Fruit fly (Drosophila melanogaster) whole organism, embryonic: Measurements from ENCODE around the gene CheA75a.

Source experiments
- Atf-2 ChIP-seq: fragments of 200-800 bp; sonication (Bioruptor generic); optimal IDR thresholded peaks from 2 replicates; lab custom pipeline; 2016; ENCODE audit warnings: missing biosample characterization, missing genetic modification characterization
- Blimp-1 ChIP-seq: fragments of 200-800 bp; sonication (Bioruptor generic); optimal IDR thresholded peaks from 3 replicates; lab custom pipeline; 2018; ENCODE audit warnings: missing biosample characterization, missing genetic modification characterization, mild to moderate bottlenecking, moderate library complexity, missing genetic modification reagents
- CG11398 ChIP-seq: fragments of 200-800 bp; sonication (Bioruptor generic); optimal IDR thresholded peaks from 2 replicates; lab custom pipeline; 2016; ENCODE audit warnings: missing biosample characterization, missing genetic modification characterization
- CG11504 ChIP-seq: fragments of 200-800 bp; sonication (Bioruptor generic); optimal IDR thresholded peaks from 3 replicates; lab custom pipeline; 2019; ENCODE audit warnings: missing biosample characterization, mild to moderate bottlenecking, missing genetic modification characterization, moderate library complexity
- CG1233 ChIP-seq: fragments of 200-800 bp; sonication (Bioruptor generic); optimal IDR thresholded peaks from 4 replicates; lab custom pipeline; 2018; ENCODE audit warnings: missing biosample characterization, mild to moderate bottlenecking, missing genetic modification characterization
- CG12942 ChIP-seq: fragments of 200-800 bp; sonication (Bioruptor generic); optimal IDR thresholded peaks from 3 replicates; lab custom pipeline; 2016; ENCODE audit warnings: missing biosample characterization, missing genetic modification characterization
- CG13123 ChIP-seq: fragments of 200-800 bp; sonication (Bioruptor generic); optimal IDR thresholded peaks from 2 replicates; lab custom pipeline; 2016; ENCODE audit warnings: missing biosample characterization, missing genetic modification characterization
- CG14014 ChIP-seq: fragments of 200-800 bp; sonication (Bioruptor generic); IDR thresholded peaks from 2 replicates; pipeline ENCODE4 v1.3.6; 2022; ENCODE audit warnings: missing biosample characterization, missing genetic modification characterization
- CG1602 ChIP-seq: fragments of 200-800 bp; sonication (Bioruptor generic); optimal IDR thresholded peaks from 3 replicates; lab custom pipeline; 2016; ENCODE audit warnings: missing biosample characterization, missing genetic modification characterization
- CG16815 ChIP-seq: fragments of 200-800 bp; sonication (Bioruptor generic); optimal IDR thresholded peaks from 3 replicates; lab custom pipeline; 2017; ENCODE audit warnings: missing biosample characterization, mild to moderate bottlenecking, missing genetic modification characterization
- CG17385 ChIP-seq: fragments of 200-800 bp; sonication (Bioruptor generic); optimal IDR thresholded peaks from 3 replicates; lab custom pipeline; 2018; ENCODE audit warnings: missing biosample characterization, mild to moderate bottlenecking, missing genetic modification characterization
- CG18011 ChIP-seq: fragments of 200-800 bp; sonication (Bioruptor generic); optimal IDR thresholded peaks from 2 replicates; lab custom pipeline; 2017; ENCODE audit warnings: missing biosample characterization, missing genetic modification characterization, mild to moderate bottlenecking, moderate library complexity, missing genotype
- CG18764 ChIP-seq: fragments of 200-800 bp; sonication (Bioruptor generic); optimal IDR thresholded peaks from 3 replicates; lab custom pipeline; 2016; ENCODE audit warnings: missing biosample characterization, missing genetic modification characterization
- CG3163 ChIP-seq: fragments of 200-800 bp; sonication (Bioruptor generic); optimal IDR thresholded peaks from 3 replicates; lab custom pipeline; 2016; ENCODE audit warnings: missing biosample characterization, missing genetic modification characterization
- CG4730 ChIP-seq: fragments of 200-800 bp; sonication (Bioruptor generic); IDR thresholded peaks from 2 replicates; pipeline ENCODE4 v1.3.6; 2022; ENCODE audit warnings: missing biosample characterization, missing genetic modification characterization
- CG4820 ChIP-seq: fragments of 200-800 bp; sonication (Bioruptor generic); optimal IDR thresholded peaks from 3 replicates; lab custom pipeline; 2016; ENCODE audit warnings: missing biosample characterization, missing genetic modification characterization
- CG5180 ChIP-seq: fragments of 200-800 bp; sonication (Bioruptor generic); optimal IDR thresholded peaks from 3 replicates; lab custom pipeline; 2017; ENCODE audit warnings: missing biosample characterization, missing genetic modification characterization, mild to moderate bottlenecking, moderate library complexity, missing genetic modification reagents
- CG5245 ChIP-seq: fragments of 200-800 bp; sonication (Bioruptor generic); optimal IDR thresholded peaks from 3 replicates; lab custom pipeline; 2016; ENCODE audit warnings: missing biosample characterization, missing genetic modification characterization
- CG7556 ChIP-seq: fragments of 200-800 bp; sonication (Bioruptor generic); optimal IDR thresholded peaks from 2 replicates; lab custom pipeline; 2017; ENCODE audit warnings: missing biosample characterization, mild to moderate bottlenecking, missing genetic modification characterization
- CG7745 ChIP-seq: fragments of 200-800 bp; sonication (Bioruptor generic); optimal IDR thresholded peaks from 2 replicates; lab custom pipeline; 2018; ENCODE audit warnings: missing biosample characterization, mild to moderate bottlenecking, missing genetic modification characterization, moderate library complexity
- CG7839 ChIP-seq: fragments of 200-800 bp; sonication (Bioruptor generic); optimal IDR thresholded peaks from 3 replicates; lab custom pipeline; 2018; ENCODE audit warnings: missing biosample characterization, mild to moderate bottlenecking, missing genetic modification characterization, moderate library complexity
- CG9727 ChIP-seq: fragments of 200-800 bp; sonication (Bioruptor generic); optimal IDR thresholded peaks from 3 replicates; lab custom pipeline; 2017; ENCODE audit warnings: missing biosample characterization, mild to moderate bottlenecking, missing genetic modification characterization
- CG9932 ChIP-seq: fragments of 200-800 bp; sonication (Bioruptor generic); IDR thresholded peaks from 2 replicates; pipeline ENCODE4 v1.3.6; 2022; ENCODE audit warnings: missing biosample characterization, missing genetic modification characterization
- Chrac-16 ChIP-seq: fragments of 200-800 bp; sonication (Bioruptor generic); optimal IDR thresholded peaks from 3 replicates; lab custom pipeline; 2016; ENCODE audit warnings: missing biosample characterization, missing genetic modification characterization
- E2f2 ChIP-seq: fragments of 200-800 bp; sonication (Bioruptor generic); IDR thresholded peaks from 2 replicates; pipeline ENCODE4 v1.3.6; 2022; ENCODE audit warnings: missing biosample characterization, missing genetic modification characterization
- Fer3 ChIP-seq: fragments of 200-800 bp; sonication (Bioruptor generic); optimal IDR thresholded peaks from 2 replicates; lab custom pipeline; 2018; ENCODE audit warnings: missing biosample characterization, mild to moderate bottlenecking, missing genetic modification characterization, moderate library complexity
- Kr ChIP-seq: fragments of 200-800 bp; sonication (Bioruptor generic); optimal IDR thresholded peaks from 2 replicates; lab custom pipeline; 2017; ENCODE audit warnings: missing biosample characterization, mild to moderate bottlenecking, missing genetic modification characterization
- Optix ChIP-seq: fragments of 200-800 bp; sonication (Bioruptor generic); IDR thresholded peaks from 3 replicates; pipeline ENCODE4 v1.3.6; 2022; ENCODE audit warnings: missing biosample characterization, missing genetic modification characterization
- Usf ChIP-seq: fragments of 200-800 bp; sonication (Bioruptor generic); optimal IDR thresholded peaks from 2 replicates; lab custom pipeline; 2017; ENCODE audit warnings: missing genotype, missing biosample characterization, missing genetic modification characterization
- bab2 ChIP-seq: fragments of 200-800 bp; sonication (Bioruptor generic); optimal IDR thresholded peaks from 2 replicates; lab custom pipeline; 2016; ENCODE audit warnings: missing biosample characterization, missing genetic modification characterization
- bcd ChIP-seq: fragments of 200-800 bp; sonication (Bioruptor generic); optimal IDR thresholded peaks from 2 replicates; lab custom pipeline; 2017; ENCODE audit warnings: missing biosample characterization, mild to moderate bottlenecking, missing genetic modification characterization
- bsh ChIP-seq, 2 experiments: fragments of 200-800 bp; sonication (Bioruptor generic); optimal IDR thresholded peaks; 2 replicates each; lab custom pipeline; 2017 to 2018; ENCODE audit warnings: mild to moderate bottlenecking in 2 of 2, missing biosample characterization in 2 of 2, missing genetic modification characterization in 2 of 2, moderate library complexity in 1 of 2
- croc ChIP-seq: fragments of 200-800 bp; sonication (Bioruptor generic); conservative IDR thresholded peaks from 3 replicates; pipeline ENCODE4 v1.3.6; 2022; ENCODE audit warnings: missing biosample characterization, missing genetic modification characterization
- dmrt11E ChIP-seq: fragments of 200-800 bp; sonication (Bioruptor generic); optimal IDR thresholded peaks from 3 replicates; lab custom pipeline; 2018; ENCODE audit warnings: missing biosample characterization, mild to moderate bottlenecking, missing genetic modification characterization, moderate library complexity
- dmrt99B ChIP-seq: fragments of 200-800 bp; sonication (Bioruptor generic); optimal IDR thresholded peaks from 2 replicates; lab custom pipeline; 2018; ENCODE audit warnings: missing biosample characterization, mild to moderate bottlenecking, missing genetic modification characterization, moderate library complexity
- emc ChIP-seq: fragments of 200-800 bp; sonication (Bioruptor generic); optimal IDR thresholded peaks from 2 replicates; lab custom pipeline; 2016; ENCODE audit warnings: missing biosample characterization, missing genetic modification characterization
- en ChIP-seq: fragments of 200-800 bp; sonication (Bioruptor generic); optimal IDR thresholded peaks from 2 replicates; lab custom pipeline; 2016; ENCODE audit warnings: missing biosample characterization, missing genetic modification characterization
- ewg ChIP-seq: fragments of 200-800 bp; sonication (Bioruptor generic); optimal IDR thresholded peaks from 3 replicates; lab custom pipeline; 2017; ENCODE audit warnings: mild to moderate bottlenecking, missing biosample characterization, missing genetic modification reagents, missing genetic modification characterization
- fd64A ChIP-seq: fragments of 200-800 bp; sonication (Bioruptor generic); optimal IDR thresholded peaks from 3 replicates; lab custom pipeline; 2018; ENCODE audit warnings: missing biosample characterization, mild to moderate bottlenecking, missing genetic modification characterization
- fd96Cb ChIP-seq: fragments of 200-800 bp; sonication (Bioruptor generic); optimal IDR thresholded peaks from 2 replicates; lab custom pipeline; 2018; ENCODE audit warnings: missing biosample characterization, mild to moderate bottlenecking, missing genetic modification characterization, moderate library complexity
- gcm ChIP-seq: fragments of 200-800 bp; sonication (Bioruptor generic); optimal IDR thresholded peaks from 2 replicates; lab custom pipeline; 2019; ENCODE audit warnings: missing biosample characterization, mild to moderate bottlenecking, missing genetic modification characterization, moderate library complexity
- grn ChIP-seq: fragments of 200-800 bp; sonication (Bioruptor generic); optimal IDR thresholded peaks from 3 replicates; lab custom pipeline; 2017; ENCODE audit warnings: missing biosample characterization, missing genetic modification characterization
- hb ChIP-seq: fragments of 200-800 bp; sonication (Bioruptor generic); IDR thresholded peaks from 3 replicates; pipeline ENCODE4 v1.3.6; 2022; ENCODE audit warnings: missing biosample characterization, missing genetic modification characterization; ENCODE audit not compliant: partially characterized antibody
- luna ChIP-seq: fragments of 200-800 bp; sonication (Bioruptor generic); optimal IDR thresholded peaks from 2 replicates; lab custom pipeline; 2016; ENCODE audit warnings: missing biosample characterization, missing genetic modification characterization
- mirr ChIP-seq: fragments of 200-800 bp; sonication (Bioruptor generic); optimal IDR thresholded peaks from 3 replicates; lab custom pipeline; 2018; ENCODE audit warnings: missing biosample characterization, mild to moderate bottlenecking, missing genetic modification characterization
- phol ChIP-seq: fragments of 200-800 bp; sonication (Bioruptor generic); optimal IDR thresholded peaks from 3 replicates; lab custom pipeline; 2018; ENCODE audit warnings: missing biosample characterization, mild to moderate bottlenecking, missing genetic modification characterization, moderate library complexity
- prd ChIP-seq, 3 experiments: fragments of >200 bp in 2 of 3; fragments of 200-800 bp in 1 of 3; sonication (Bioruptor generic) in 1 of 3; optimal IDR thresholded peaks in 2 of 3; IDR thresholded peaks in 1 of 3; 2 replicates in 2 of 3; 3 replicates in 1 of 3; pipeline versions ENCODE4 v1.3.6 to Lab custom; 2017 to 2022; ENCODE audit warnings: missing biosample characterization in 1 of 3, missing genetic modification characterization in 1 of 3
- row ChIP-seq: fragments of 200-800 bp; sonication (Bioruptor generic); IDR thresholded peaks from 3 replicates; pipeline ENCODE4 v1.3.6; 2022; ENCODE audit warnings: missing biosample characterization, missing genetic modification characterization
- ssp ChIP-seq: fragments of 200-800 bp; sonication (Bioruptor generic); IDR thresholded peaks from 2 replicates; pipeline ENCODE4 v1.3.6; 2022; ENCODE audit warnings: missing biosample characterization, missing genetic modification characterization
- unpg ChIP-seq: fragments of 200-800 bp; sonication (Bioruptor generic); optimal IDR thresholded peaks from 3 replicates; lab custom pipeline; 2018; ENCODE audit warnings: missing biosample characterization, mild to moderate bottlenecking, missing genetic modification characterization, moderate library complexity

CheA75a gene

dm6 chr3L:18203949-18204348 lies 47.9 kb upstream of the CheA75a start (continued):
- peak; percentile 76 for TF ChIP-seq fd96Cb
- no peak for TF ChIP-seq Atf-2 (GFP tag; lab: Kevin White, UChicago)
- peak; percentile 72 for TF ChIP-seq CG11504 (tag; lab: Kevin White, UChicago)
- no peak for TF ChIP-seq prd (optimal IDR thresholded peaks at IDR 0.05; lab: Kevin White, UChicago)
- TF ChIP-seq prd (GFP tag; IDR thresholded peaks at IDR 0.05; lab: Robert Waterston, UW), result peak; percentile 77
- peak; percentile 36 for TF ChIP-seq CG13123
- peak; percentile 36 for TF ChIP-seq Chrac-16 (GFP tag; lab: Kevin White, UChicago)
- peak; percentile 44 for TF ChIP-seq CG18764
- TF ChIP-seq CG17385 (GFP tag; lab: Kevin White, UChicago), result peak; percentile 33
- TF ChIP-seq Usf (GFP tag; lab: Kevin White, UChicago), result peak; percentile 15
- TF ChIP-seq ssp, result peak; percentile 59
- peak; percentile 17 for TF ChIP-seq ewg
- no peak for TF ChIP-seq Optix (GFP tag; lab: Robert Waterston, UW)
- TF ChIP-seq CG9932 (GFP tag; lab: Robert Waterston, UW), result no peak
- TF ChIP-seq CG5180 (GFP tag; lab: Kevin White, UChicago), result no peak
- no peak for TF ChIP-seq emc (GFP tag; lab: Kevin White, UChicago)
- TF ChIP-seq CG14014 (GFP tag; lab: Robert Waterston, UW), result peak; percentile 22; the same call in 1 of the 2 replicates
- no peak for TF ChIP-seq CG12942
- TF ChIP-seq bab2 (GFP tag; lab: Kevin White, UChicago), result no peak
- no peak; the same call in 1 of the 2 replicates for TF ChIP-seq CG4730 (GFP tag; lab: Robert Waterston, UW)
- TF ChIP-seq fd64A (GFP tag; lab: Kevin White, UChicago), result no peak
- peak; percentile 16; the same call in 1 of the 2 replicates for TF ChIP-seq E2f2 (GFP tag; lab: Robert Waterston, UW)
- no peak for TF ChIP-seq hb (GFP tag; lab: Robert Waterston, UW)
- no peak for TF ChIP-seq luna (GFP tag; lab: Kevin White, UChicago)
- TF ChIP-seq CG18011, result no peak
- TF ChIP-seq bsh (GFP tag; optimal IDR thresholded peaks at IDR 0.05; lab: Kevin White, UChicago), result peak in 1 of 2 experiments; percentile 88
- TF ChIP-seq gcm, result peak; percentile 59
- peak; percentile 59 for TF ChIP-seq dmrt99B
- no peak for TF ChIP-seq mirr (GFP tag; lab: Kevin White, UChicago)
- no peak for TF ChIP-seq grn
- peak; percentile 10 for TF ChIP-seq Kr (GFP tag; lab: Kevin White, UChicago)
- peak; percentile 78 for TF ChIP-seq CG9727 (GFP tag; lab: Kevin White, UChicago)
- peak; percentile 63 for TF ChIP-seq croc (GFP tag; lab: Robert Waterston, UW)
- TF ChIP-seq CG11398, result no peak
- peak; percentile 71 for TF ChIP-seq CG7556 (GFP tag; lab: Kevin White, UChicago)
- TF ChIP-seq CG4820, result peak; percentile 51
- peak; percentile 31 for TF ChIP-seq Fer3 (tag; lab: Kevin White, UChicago)
- peak; percentile 62 for TF ChIP-seq unpg (GFP tag; lab: Kevin White, UChicago)
- no peak for TF ChIP-seq en (GFP tag; lab: Kevin White, UChicago)
- peak; percentile 11 for TF ChIP-seq CG5245 (GFP tag; lab: Kevin White, UChicago)
- peak; percentile 72 for TF ChIP-seq row
- no peak for TF ChIP-seq CG3163 (GFP tag; lab: Kevin White, UChicago)
- TF ChIP-seq dmrt11E, result peak; percentile 91
- peak; percentile 44 for TF ChIP-seq CG7745
- TF ChIP-seq Blimp-1 (GFP tag; lab: Kevin White, UChicago), result peak; percentile 85
- peak; percentile 77 for TF ChIP-seq CG7839 (tag; lab: Kevin White, UChicago)
- peak; percentile 38 for TF ChIP-seq CG16815 (GFP tag; lab: Kevin White, UChicago)
- TF ChIP-seq CG1233 (GFP tag; lab: Kevin White, UChicago), result peak; percentile 30
- peak; percentile 46 for TF ChIP-seq CG1602
- TF ChIP-seq phol (tag; lab: Kevin White, UChicago), result peak; percentile 80
- TF ChIP-seq bcd (GFP tag; lab: Kevin White, UChicago), result peak; percentile 26
